Fruit fly (Drosophila melanogaster) S2 (cell line): ENCODE measurements around the gene Rh6.

Experiments used
- CG8478 ChIP-seq: fragments of >200 bp; optimal IDR thresholded peaks from 2 replicates; lab custom pipeline; 2018
- CTCF ChIP-seq, 2 experiments: fragments of >200 bp; optimal IDR thresholded peaks; 2 replicates each; lab custom pipeline; 2018

DNA sequence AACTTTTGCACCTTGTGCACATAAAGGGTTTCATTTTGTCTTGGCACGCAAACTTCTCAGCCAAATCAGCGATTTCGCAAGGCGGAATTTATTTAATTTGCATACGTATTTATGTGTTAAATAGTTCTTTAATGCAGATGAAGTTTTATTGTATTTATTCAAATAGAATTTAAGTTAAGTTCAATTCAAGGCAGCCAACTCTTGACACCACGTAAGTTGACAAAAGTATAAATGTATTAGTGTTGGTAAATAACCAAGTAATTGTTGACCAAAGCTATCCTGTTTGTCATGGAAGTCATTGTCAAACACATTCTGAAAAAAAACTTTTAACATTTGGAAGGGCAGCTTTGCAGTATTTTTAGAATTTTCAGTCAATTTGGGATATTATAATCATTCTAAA is 11.3 kb downstream of the Rh6 start, which contains the start of gene maca:
- TF ChIP-seq CTCF (optimal IDR thresholded peaks at IDR 0.05; lab: Kevin White, UChicago) = no peak
- TF ChIP-seq CG8478 (lab: Kevin White, UChicago) = no peak
